Worm (Caenorhabditis elegans) whole organism, L2 larva: Measurements from ENCODE around the gene C05C8.5.

Experiments
- C34F6.9 ChIP-seq: fragments of 150-350 bp; optimal IDR thresholded peaks from 2 replicates; lab custom pipeline; 2014; ENCODE audit warnings: missing biosample characterization, missing genetic modification characterization
- dmd-4 ChIP-seq: sonication (generic microtip); optimal IDR thresholded peaks from 2 replicates; lab custom pipeline; 2017; ENCODE audit warnings: missing biosample characterization, missing genetic modification characterization
- elt-3 ChIP-seq: sonication (generic microtip); optimal IDR thresholded peaks from 2 replicates; lab custom pipeline; 2017; ENCODE audit warnings: missing biosample characterization, missing genetic modification characterization
- fos-1 ChIP-seq: fragments of 150-350 bp; optimal IDR thresholded peaks from 2 replicates; lab custom pipeline; 2014; ENCODE audit warnings: missing biosample characterization, missing genetic modification characterization
- mdl-1 ChIP-seq, 2 experiments: fragments of 150-350 bp in 1 of 2; sonication (generic microtip) in 1 of 2; optimal IDR thresholded peaks; 2 replicates each; lab custom pipeline; 2017; ENCODE audit warnings: missing biosample characterization in 2 of 2, missing genetic modification characterization in 2 of 2
- nhr-77 ChIP-seq: fragments of 150-350 bp; optimal IDR thresholded peaks from 2 replicates; lab custom pipeline; 2014; ENCODE audit warnings: missing biosample characterization, missing genetic modification characterization
- skn-1 ChIP-seq: sonication (generic microtip); optimal IDR thresholded peaks from 2 replicates; lab custom pipeline; 2017; ENCODE audit warnings: missing biosample characterization, missing genetic modification characterization
- zag-1 ChIP-seq: fragments of 150-350 bp; optimal IDR thresholded peaks from 2 replicates; lab custom pipeline; 2014; ENCODE audit warnings: missing biosample characterization, missing genetic modification characterization

DNA sequence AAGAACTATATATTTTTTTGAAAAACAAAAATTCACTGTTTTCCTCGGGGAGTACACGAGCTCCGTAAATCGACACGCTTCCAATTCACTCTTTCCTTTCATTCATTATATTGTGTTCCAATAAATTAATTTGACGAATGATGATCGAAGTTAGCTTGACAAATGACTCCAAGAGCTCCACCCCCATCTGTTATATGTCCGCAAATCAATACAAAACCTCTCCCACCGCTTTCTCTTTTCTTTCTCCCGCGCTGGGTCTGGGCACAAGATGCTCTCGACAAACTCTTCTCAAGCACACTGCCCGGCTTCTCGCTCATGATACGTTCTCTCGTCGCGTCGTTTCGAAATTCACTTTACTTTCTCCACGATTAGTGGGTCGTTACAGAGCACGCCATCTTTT, 10.7 kb downstream of the C05C8.5 start, which contains the start of gene C13F10.1:
- peak; percentile 45 for TF ChIP-seq C34F6.9 (tag; lab: Kevin White, UChicago)
- no peak for TF ChIP-seq zag-1
- TF ChIP-seq dmd-4 (tag; lab: Kevin White, UChicago): no peak
- no peak for TF ChIP-seq fos-1 (tag; lab: Kevin White, UChicago)
- no peak for TF ChIP-seq elt-3 (tag; lab: Kevin White, UChicago)
- TF ChIP-seq nhr-77: no peak
- no peak for TF ChIP-seq mdl-1 (tag; optimal IDR thresholded peaks at IDR 0.05; lab: Kevin White, UChicago)
- TF ChIP-seq skn-1 (tag; lab: Kevin White, UChicago): no peak
